Worm (Caenorhabditis elegans) whole organism, L2 larva: Measurements from ENCODE around the gene catp-2.

Experiments used
- aly-2 ChIP-seq: fragments of 150-350 bp; optimal IDR thresholded peaks from 2 replicates; lab custom pipeline; 2014; ENCODE audit warnings: missing biosample characterization, missing genetic modification characterization
- ama-1 ChIP-seq: fragments of 150-350 bp; optimal IDR thresholded peaks from 2 replicates; lab custom pipeline; 2018; ENCODE audit warnings: inconsistent platforms
- blmp-1 ChIP-seq: sonication (generic microtip); optimal IDR thresholded peaks from 2 replicates; lab custom pipeline; 2017; ENCODE audit warnings: missing genetic modification characterization, mild to moderate bottlenecking, missing compliant biosample characterization, antibody characterized with exemption, moderate library complexity; ENCODE audit not compliant: insufficient read depth
- ceh-16 ChIP-seq: fragments of 150-350 bp; optimal IDR thresholded peaks from 2 replicates; lab custom pipeline; 2014; ENCODE audit warnings: missing biosample characterization, missing genetic modification characterization
- elt-3 ChIP-seq: sonication (generic microtip); optimal IDR thresholded peaks from 2 replicates; lab custom pipeline; 2017; ENCODE audit warnings: missing biosample characterization, missing genetic modification characterization
- gmeb-1 ChIP-seq: fragments of 150-350 bp; optimal IDR thresholded peaks from 2 replicates; lab custom pipeline; 2014; ENCODE audit warnings: missing biosample characterization, missing genetic modification characterization
- lin-13 ChIP-seq: fragments of 150-350 bp; optimal IDR thresholded peaks from 2 replicates; lab custom pipeline; 2014; ENCODE audit warnings: missing biosample characterization, missing genetic modification reagents, missing genetic modification characterization
- lin-39 ChIP-seq: fragments of 150-350 bp; optimal IDR thresholded peaks from 2 replicates; lab custom pipeline; 2014; ENCODE audit warnings: missing biosample characterization, missing genetic modification reagents, missing genetic modification characterization
- lsy-2 ChIP-seq, 2 experiments: fragments of 150-350 bp in 1 of 2; sonication (generic microtip) in 1 of 2; optimal IDR thresholded peaks; 2 replicates each; lab custom pipeline; 2014 to 2017; ENCODE audit warnings: missing biosample characterization in 2 of 2, missing genetic modification characterization in 2 of 2
- nhr-6 ChIP-seq: fragments of 150-350 bp; optimal IDR thresholded peaks from 2 replicates; lab custom pipeline; 2014; ENCODE audit warnings: missing biosample characterization, missing genetic modification characterization
- nhr-77 ChIP-seq: fragments of 150-350 bp; optimal IDR thresholded peaks from 2 replicates; lab custom pipeline; 2014; ENCODE audit warnings: missing biosample characterization, missing genetic modification characterization
- unc-62 ChIP-seq: fragments of 150-350 bp; optimal IDR thresholded peaks from 2 replicates; lab custom pipeline; 2014; ENCODE audit warnings: missing biosample characterization, missing genetic modification reagents, missing genetic modification characterization
- zag-1 ChIP-seq: fragments of 150-350 bp; optimal IDR thresholded peaks from 2 replicates; lab custom pipeline; 2014; ENCODE audit warnings: missing biosample characterization, missing genetic modification characterization

DNA sequence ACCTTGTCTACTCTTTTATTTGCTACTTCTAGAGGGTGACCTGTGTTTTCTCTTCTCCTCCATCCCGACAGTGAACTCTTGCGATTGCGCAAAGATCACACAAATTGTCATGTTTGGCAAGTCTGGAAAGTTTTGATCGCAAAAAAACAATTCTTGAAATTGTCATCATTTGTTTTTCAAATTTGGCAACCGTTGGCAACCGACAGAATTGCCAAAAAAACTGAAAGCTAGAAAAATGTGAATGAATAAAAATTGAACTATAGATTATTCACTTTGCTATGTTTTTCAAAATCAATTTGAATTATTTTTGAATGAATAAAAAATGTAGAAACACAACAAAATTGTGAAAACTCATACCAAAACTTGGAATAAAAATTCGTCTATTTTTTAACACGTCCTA is 39.5 kb upstream of the catp-2 start, which contains the start of gene ugt-11:
- no peak for TF ChIP-seq nhr-77 (tag; lab: Kevin White, UChicago)
- no peak for TF ChIP-seq blmp-1
- no peak for TF ChIP-seq lin-39 (tag; lab: Kevin White, UChicago)
- TF ChIP-seq ceh-16 (tag; lab: Kevin White, UChicago) = no peak
- TF ChIP-seq elt-3 (tag; lab: Kevin White, UChicago) = no peak
- no peak for TF ChIP-seq lsy-2 (tag; optimal IDR thresholded peaks at IDR 0.05; lab: Kevin White, UChicago)
- no peak for TF ChIP-seq zag-1 (tag; lab: Kevin White, UChicago)
- TF ChIP-seq ama-1 = no peak
- TF ChIP-seq gmeb-1 = no peak
- no peak for TF ChIP-seq aly-2 (tag; lab: Kevin White, UChicago)
- no peak for TF ChIP-seq nhr-6 (tag; lab: Kevin White, UChicago)
- no peak for TF ChIP-seq unc-62 (GFP tag; lab: Kevin White, UChicago)
- TF ChIP-seq lin-13 (GFP tag; lab: Kevin White, UChicago) = no peak
